Worm (Caenorhabditis elegans): ENCODE results near the gene lgc-18.

lgc-18 gene

ce11 chrX:12125308-12125707, at the start of gene lgc-18:
Gene lgc-18, plus strand, starts transcription at chrX:12125608.
- TF ChIP-seq B0310.2 (tag; optimal IDR thresholded peaks at IDR 0.05) (no peak), ets-7 (tag; optimal IDR thresholded peaks at IDR 0.05) (no peak), tbx-37 (GFP tag; conservative IDR thresholded peaks at IDR 0.05) (no peak), sea-1 (GFP tag; conservative IDR thresholded peaks at IDR 0.05) (no peak), tra-4 (tag; optimal IDR thresholded peaks at IDR 0.05) (no peak), ama-1 (optimal IDR thresholded peaks at IDR 0.05) (no peak), pes-1 (GFP tag; IDR thresholded peaks at IDR 0.05) (no peak), scrt-1 (GFP tag; IDR thresholded peaks at IDR 0.05) (no peak), hmbx-1 (tag; optimal IDR thresholded peaks at IDR 0.05) (no peak), hnd-1 (tag; optimal IDR thresholded peaks at IDR 0.05) (no peak), flt-1 (GFP tag; IDR thresholded peaks at IDR 0.05) (no peak)

DNA sequence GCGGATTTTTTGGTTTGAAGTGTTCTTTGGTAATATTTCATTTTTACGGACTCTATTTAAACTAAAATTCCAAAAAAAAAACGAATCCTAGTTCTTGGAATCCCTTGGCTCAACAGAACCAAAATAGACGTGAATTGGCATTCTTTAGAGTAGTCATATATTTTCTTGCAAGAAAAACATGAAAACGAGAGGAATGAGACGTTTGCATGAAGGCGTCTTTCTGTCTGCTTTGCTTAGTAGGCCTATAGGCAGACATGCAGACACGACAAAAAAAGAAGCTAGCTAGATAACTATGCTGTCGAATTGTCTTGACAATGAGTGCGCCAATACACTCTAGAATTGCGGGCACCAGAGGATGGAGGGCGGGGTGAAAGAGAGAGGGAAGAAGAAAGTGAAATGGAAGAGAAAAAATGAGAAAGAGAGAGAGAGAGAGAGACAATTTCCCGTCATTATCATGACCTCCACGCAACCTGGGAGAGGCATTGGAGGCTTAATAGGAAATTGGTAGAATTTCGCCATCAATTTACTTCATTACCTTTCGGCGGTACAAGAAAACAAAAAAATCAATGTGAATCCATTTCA, 44.7 kb upstream of the lgc-18 start:
- TF ChIP-seq sea-1 (GFP tag; conservative IDR thresholded peaks at IDR 0.05) (no peak), pes-1 (GFP tag; IDR thresholded peaks at IDR 0.05) (no peak), ceh-36 (tag; optimal IDR thresholded peaks at IDR 0.05) (no peak), B0310.2 (tag; optimal IDR thresholded peaks at IDR 0.05) (no peak), tra-4 (tag; optimal IDR thresholded peaks at IDR 0.05) (no peak), ama-1 (optimal IDR thresholded peaks at IDR 0.05) (no peak), hnd-1 (tag; optimal IDR thresholded peaks at IDR 0.05) (no peak), scrt-1 (GFP tag; IDR thresholded peaks at IDR 0.05) (no peak), tbx-11 (GFP tag; IDR thresholded peaks at IDR 0.05) (no peak), hmbx-1 (tag; optimal IDR thresholded peaks at IDR 0.05) (no peak), ets-7 (tag; optimal IDR thresholded peaks at IDR 0.05) (no peak), hmg-4 (GFP tag; optimal IDR thresholded peaks at IDR 0.05) (no peak), flt-1 (GFP tag; IDR thresholded peaks at IDR 0.05) (no peak)

ce11 chrX:12081250-12081649, 44.2 kb upstream of the lgc-18 start:
- TF ChIP-seq ets-7 (tag; optimal IDR thresholded peaks at IDR 0.05) (no peak), ceh-36 (tag; optimal IDR thresholded peaks at IDR 0.05) (no peak)

- no peak for TF ChIP-seq hmbx-1 (tag; optimal IDR thresholded peaks at IDR 0.05)
- TF ChIP-seq ceh-36 (tag; optimal IDR thresholded peaks at IDR 0.05), result no peak
- TF ChIP-seq hmg-4 (GFP tag; optimal IDR thresholded peaks at IDR 0.05), result no peak
- TF ChIP-seq pes-1 (GFP tag; IDR thresholded peaks at IDR 0.05), result no peak
- no peak for TF ChIP-seq B0310.2 (tag; optimal IDR thresholded peaks at IDR 0.05)
- TF ChIP-seq sea-1 (GFP tag; conservative IDR thresholded peaks at IDR 0.05), result no peak
- no peak for TF ChIP-seq ama-1 (optimal IDR thresholded peaks at IDR 0.05)
These were observed 42.6 kb upstream of the lgc-18 start for ce11 chrX:12082813-12083212.

DNA sequence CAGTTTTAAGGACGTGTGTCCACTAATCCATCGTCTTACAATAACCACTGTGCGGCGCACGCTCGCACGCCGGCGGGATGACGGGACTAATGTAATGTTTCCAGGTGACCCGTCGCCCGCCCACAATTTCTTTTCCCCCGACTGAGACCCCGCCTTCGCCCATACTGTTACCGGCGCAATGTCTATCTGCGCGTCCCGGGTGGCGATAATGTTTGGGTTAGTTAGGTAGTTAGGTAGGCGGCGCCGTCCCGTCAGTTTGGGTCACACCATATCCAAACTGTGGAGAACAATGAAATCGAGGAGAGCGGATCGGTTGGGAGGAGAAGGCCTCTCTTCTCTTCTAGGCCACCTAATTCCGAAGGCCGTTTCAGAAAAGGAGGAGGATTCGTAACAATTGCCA, 39.1 kb upstream of the lgc-18 start:
- TF ChIP-seq pes-1 (GFP tag; IDR thresholded peaks at IDR 0.05) (no peak; the same call in 1 of the 2 replicates), scrt-1 (GFP tag; IDR thresholded peaks at IDR 0.05) (no peak), sea-1 (GFP tag; conservative IDR thresholded peaks at IDR 0.05) (no peak), hmg-4 (GFP tag; optimal IDR thresholded peaks at IDR 0.05) (peak; percentile 27), tbx-11 (GFP tag; IDR thresholded peaks at IDR 0.05) (no peak), ama-1 (optimal IDR thresholded peaks at IDR 0.05) (no peak), hmbx-1 (tag; optimal IDR thresholded peaks at IDR 0.05) (no peak), tbx-37 (GFP tag; conservative IDR thresholded peaks at IDR 0.05) (no peak), ets-7 (tag; optimal IDR thresholded peaks at IDR 0.05) (no peak), F13C5.2 (tag; optimal IDR thresholded peaks at IDR 0.05) (no peak), hnd-1 (tag; optimal IDR thresholded peaks at IDR 0.05) (no peak), flt-1 (GFP tag; IDR thresholded peaks at IDR 0.05) (no peak), aly-1 (tag; optimal IDR thresholded peaks at IDR 0.05) (peak; percentile 1), ceh-36 (tag; optimal IDR thresholded peaks at IDR 0.05) (peak; percentile 26), ceh-13 (GFP tag; optimal IDR thresholded peaks at IDR 0.05) (no peak)

DNA sequence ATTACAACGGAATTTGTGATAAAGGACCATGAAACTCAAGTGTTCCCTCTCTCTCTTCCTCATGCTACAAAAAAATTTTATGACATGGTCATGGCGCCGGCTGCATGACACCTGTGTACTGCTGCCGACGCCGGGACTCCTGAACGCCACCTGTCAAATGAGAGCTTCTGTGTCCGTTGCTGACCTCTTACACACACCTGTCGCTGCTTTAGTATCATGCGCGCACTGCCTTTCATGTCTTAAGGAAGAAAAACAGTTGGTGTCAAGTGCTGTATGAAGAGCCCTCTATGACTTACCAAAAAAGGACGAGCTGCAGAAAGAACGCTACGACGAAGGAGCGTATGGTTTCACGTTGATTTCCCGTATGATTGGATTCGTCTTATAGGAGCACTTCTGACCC, 32.8 kb upstream of the lgc-18 start:
- TF ChIP-seq hnd-1 (tag; optimal IDR thresholded peaks at IDR 0.05), result no peak

ce11 chrX:12093043-12093442, 32.4 kb upstream of the lgc-18 start, which contains the start of gene W03G11.4:
Gene W03G11.4, minus strand, starts transcription at chrX:12093143.
- TF ChIP-seq sea-1 (GFP tag; conservative IDR thresholded peaks at IDR 0.05) (no peak), hnd-1 (tag; optimal IDR thresholded peaks at IDR 0.05) (no peak), B0310.2 (tag; optimal IDR thresholded peaks at IDR 0.05) (no peak), tra-4 (tag; optimal IDR thresholded peaks at IDR 0.05) (no peak), pes-1 (GFP tag; IDR thresholded peaks at IDR 0.05) (no peak), tbx-37 (GFP tag; conservative IDR thresholded peaks at IDR 0.05) (no peak), tbx-11 (GFP tag; IDR thresholded peaks at IDR 0.05) (no peak), aly-1 (tag; optimal IDR thresholded peaks at IDR 0.05) (no peak), ceh-13 (GFP tag; optimal IDR thresholded peaks at IDR 0.05) (no peak), scrt-1 (GFP tag; IDR thresholded peaks at IDR 0.05) (no peak)

ce11 chrX:12093992-12094391, 31.4 kb upstream of the lgc-18 start:
- TF ChIP-seq hmg-4 (GFP tag; optimal IDR thresholded peaks at IDR 0.05), result no peak
- no peak for TF ChIP-seq scrt-1 (GFP tag; IDR thresholded peaks at IDR 0.05)
- TF ChIP-seq B0310.2 (tag; optimal IDR thresholded peaks at IDR 0.05), result no peak
- TF ChIP-seq flt-1 (GFP tag; IDR thresholded peaks at IDR 0.05), result no peak

- no peak for TF ChIP-seq hmbx-1 (tag; optimal IDR thresholded peaks at IDR 0.05)
These were observed 30.2 kb upstream of the lgc-18 start for ce11 chrX:12095200-12095599.
